Fruit fly (Drosophila melanogaster) whole organism, embryonic: ENCODE data around the gene AP-1-2beta.

ENCODE experiments used
- BEAF-32 ChIP-seq: fragments of 200-800 bp; sonication (Bioruptor generic); optimal IDR thresholded peaks from 3 replicates; lab custom pipeline; 2017; ENCODE audit warnings: missing biosample characterization, missing genetic modification characterization, mild to moderate bottlenecking, moderate library complexity, missing genetic modification reagents
- Blimp-1 ChIP-seq: fragments of 200-800 bp; sonication (Bioruptor generic); optimal IDR thresholded peaks from 3 replicates; lab custom pipeline; 2018; ENCODE audit warnings: missing biosample characterization, missing genetic modification characterization, mild to moderate bottlenecking, moderate library complexity, missing genetic modification reagents
- CG10462 ChIP-seq: fragments of 200-800 bp; sonication (Bioruptor generic); optimal IDR thresholded peaks from 2 replicates; lab custom pipeline; 2016; ENCODE audit warnings: missing biosample characterization, missing genetic modification characterization
- CG10543 ChIP-seq: fragments of 200-800 bp; sonication (Bioruptor generic); optimal IDR thresholded peaks from 3 replicates; lab custom pipeline; 2017; ENCODE audit warnings: missing biosample characterization, mild to moderate bottlenecking, missing genetic modification characterization, moderate library complexity
- CG12659 ChIP-seq: fragments of 200-800 bp; sonication (Bioruptor generic); optimal IDR thresholded peaks from 3 replicates; lab custom pipeline; 2017; ENCODE audit warnings: mild to moderate bottlenecking, missing biosample characterization, missing genetic modification reagents, missing genetic modification characterization
- CG12942 ChIP-seq: fragments of 200-800 bp; sonication (Bioruptor generic); optimal IDR thresholded peaks from 3 replicates; lab custom pipeline; 2016; ENCODE audit warnings: missing biosample characterization, missing genetic modification characterization
- CG13123 ChIP-seq: fragments of 200-800 bp; sonication (Bioruptor generic); optimal IDR thresholded peaks from 2 replicates; lab custom pipeline; 2016; ENCODE audit warnings: missing biosample characterization, missing genetic modification characterization
- CG15479 ChIP-seq: fragments of 200-800 bp; sonication (Bioruptor generic); optimal IDR thresholded peaks from 3 replicates; lab custom pipeline; 2019; ENCODE audit warnings: missing biosample characterization, mild to moderate bottlenecking, missing genetic modification characterization, moderate library complexity
- CG17802 ChIP-seq: fragments of 200-800 bp; sonication (Bioruptor generic); optimal IDR thresholded peaks from 2 replicates; lab custom pipeline; 2018; ENCODE audit warnings: missing biosample characterization, mild to moderate bottlenecking, missing genetic modification characterization, moderate library complexity
- CG18764 ChIP-seq: fragments of 200-800 bp; sonication (Bioruptor generic); optimal IDR thresholded peaks from 3 replicates; lab custom pipeline; 2016; ENCODE audit warnings: missing biosample characterization, missing genetic modification characterization
- CG30020 ChIP-seq: fragments of 200-800 bp; optimal IDR thresholded peaks from 2 replicates; lab custom pipeline; 2019; ENCODE audit warnings: missing biosample characterization, mild to moderate bottlenecking, missing genetic modification characterization, moderate library complexity
- CG30431 ChIP-seq: fragments of 200-800 bp; sonication (Bioruptor generic); optimal IDR thresholded peaks from 2 replicates; lab custom pipeline; 2017; ENCODE audit warnings: missing biosample characterization, missing genetic modification characterization
- CG4360 ChIP-seq: fragments of 200-800 bp; sonication (Bioruptor generic); IDR thresholded peaks from 2 replicates; pipeline ENCODE4 v1.3.6; 2022; ENCODE audit warnings: missing biosample characterization, missing genetic modification characterization
- CG6683 ChIP-seq: fragments of 200-800 bp; sonication (Bioruptor generic); optimal IDR thresholded peaks from 2 replicates; lab custom pipeline; 2017; ENCODE audit warnings: missing biosample characterization, mild to moderate bottlenecking, missing genetic modification characterization, missing genetic modification reagents
- CG7372 ChIP-seq: fragments of 200-800 bp; sonication (Bioruptor generic); IDR thresholded peaks from 2 replicates; pipeline ENCODE4 v1.3.6; 2022; ENCODE audit warnings: missing biosample characterization, missing genetic modification characterization
- CG7556 ChIP-seq: fragments of 200-800 bp; sonication (Bioruptor generic); optimal IDR thresholded peaks from 2 replicates; lab custom pipeline; 2017; ENCODE audit warnings: missing biosample characterization, mild to moderate bottlenecking, missing genetic modification characterization
- D19A ChIP-seq: fragments of 200-800 bp; optimal IDR thresholded peaks from 3 replicates; lab custom pipeline; 2019; ENCODE audit warnings: missing biosample characterization, mild to moderate bottlenecking, missing genetic modification characterization, moderate library complexity
- Dp ChIP-seq: fragments of 200-800 bp; sonication (Bioruptor generic); optimal IDR thresholded peaks from 2 replicates; lab custom pipeline; 2018; ENCODE audit warnings: missing biosample characterization, mild to moderate bottlenecking, missing genetic modification characterization, moderate library complexity
- Elba2 ChIP-seq: fragments of 200-800 bp; sonication (Bioruptor generic); optimal IDR thresholded peaks from 3 replicates; lab custom pipeline; 2016; ENCODE audit warnings: missing biosample characterization, missing genetic modification characterization
- Ets65A ChIP-seq: fragments of 200-800 bp; sonication (Bioruptor generic); peaks from one replicate; lab custom pipeline; 2016; ENCODE audit warnings: missing biosample characterization, missing genetic modification characterization
- Ets97D ChIP-seq: fragments of 200-800 bp; sonication (Bioruptor generic); optimal IDR thresholded peaks from 3 replicates; lab custom pipeline; 2016; ENCODE audit warnings: missing biosample characterization, missing genetic modification characterization
- HLH54F ChIP-seq: fragments of 200-800 bp; sonication (Bioruptor generic); optimal IDR thresholded peaks from 3 replicates; lab custom pipeline; 2016; ENCODE audit warnings: missing biosample characterization, missing genetic modification characterization
- PHDP ChIP-seq: fragments of 200-800 bp; sonication (Bioruptor generic); optimal IDR thresholded peaks from 3 replicates; lab custom pipeline; 2018; ENCODE audit warnings: missing biosample characterization, mild to moderate bottlenecking, missing genetic modification characterization, moderate library complexity
- Rfx ChIP-seq: fragments of 200-800 bp; sonication (Bioruptor generic); IDR thresholded peaks from 2 replicates; pipeline ENCODE4 v1.3.6; 2022; ENCODE audit warnings: missing biosample characterization, missing genetic modification characterization
- Spps ChIP-seq: fragments of 200-800 bp; sonication (Bioruptor generic); optimal IDR thresholded peaks from 2 replicates; lab custom pipeline; 2018; ENCODE audit warnings: missing biosample characterization, mild to moderate bottlenecking, missing genetic modification characterization
- Sry-δ ChIP-seq: fragments of 200-800 bp; sonication (Bioruptor generic); optimal IDR thresholded peaks from 2 replicates; lab custom pipeline; 2016; ENCODE audit warnings: missing biosample characterization, missing genetic modification characterization
- Usf ChIP-seq: fragments of 200-800 bp; sonication (Bioruptor generic); optimal IDR thresholded peaks from 2 replicates; lab custom pipeline; 2017; ENCODE audit warnings: missing genotype, missing biosample characterization, missing genetic modification characterization
- Vsx1 ChIP-seq: fragments of 200-800 bp; sonication (Bioruptor generic); optimal IDR thresholded peaks from 2 replicates; lab custom pipeline; 2017; ENCODE audit warnings: missing biosample characterization, mild to moderate bottlenecking, missing genetic modification characterization, missing genetic modification reagents
- Xrp1 ChIP-seq: fragments of 200-800 bp; sonication (Bioruptor generic); IDR thresholded peaks from 2 replicates; pipeline ENCODE4 v1.3.6; 2022; ENCODE audit warnings: missing biosample characterization, missing genetic modification characterization
- cg ChIP-seq: fragments of 200-800 bp; sonication (Bioruptor generic); optimal IDR thresholded peaks from 3 replicates; lab custom pipeline; 2019; ENCODE audit warnings: missing biosample characterization, mild to moderate bottlenecking, missing genetic modification characterization, moderate library complexity
- dimm ChIP-seq: fragments of 200-800 bp; sonication (Bioruptor generic); IDR thresholded peaks from 2 replicates; pipeline ENCODE4 v1.3.6; 2022; ENCODE audit warnings: missing biosample characterization, missing genetic modification characterization
- ewg ChIP-seq: fragments of 200-800 bp; sonication (Bioruptor generic); optimal IDR thresholded peaks from 3 replicates; lab custom pipeline; 2017; ENCODE audit warnings: mild to moderate bottlenecking, missing biosample characterization, missing genetic modification reagents, missing genetic modification characterization
- eyg ChIP-seq: fragments of 200-800 bp; sonication (Bioruptor generic); optimal IDR thresholded peaks from 3 replicates; lab custom pipeline; 2016; ENCODE audit warnings: missing biosample characterization, missing genetic modification characterization
- jigr1 ChIP-seq: fragments of 200-800 bp; sonication (Bioruptor generic); IDR thresholded peaks from 3 replicates; pipeline ENCODE4 v1.3.6; 2022; ENCODE audit warnings: missing biosample characterization, missing genetic modification characterization
- nmo ChIP-seq: fragments of 200-800 bp; sonication (Bioruptor generic); optimal IDR thresholded peaks from 2 replicates; lab custom pipeline; 2018; ENCODE audit warnings: missing biosample characterization, mild to moderate bottlenecking, missing genetic modification characterization, moderate library complexity
- sens ChIP-seq: fragments of 200-800 bp; sonication (Bioruptor generic); peaks from one replicate; lab custom pipeline; 2016; ENCODE audit warnings: missing biosample characterization, missing genetic modification characterization
- ssp ChIP-seq: fragments of 200-800 bp; sonication (Bioruptor generic); IDR thresholded peaks from 2 replicates; pipeline ENCODE4 v1.3.6; 2022; ENCODE audit warnings: missing biosample characterization, missing genetic modification characterization
- trem ChIP-seq: fragments of 200-800 bp; optimal IDR thresholded peaks from 3 replicates; lab custom pipeline; 2019; ENCODE audit warnings: missing biosample characterization, mild to moderate bottlenecking, missing genetic modification characterization, moderate library complexity
- twi ChIP-seq: fragments of 200-800 bp; optimal IDR thresholded peaks from 2 replicates; lab custom pipeline; 2019; ENCODE audit warnings: missing biosample characterization, mild to moderate bottlenecking, missing genetic modification characterization, moderate library complexity
- wdn ChIP-seq: fragments of 200-800 bp; sonication (Bioruptor generic); IDR thresholded peaks from 2 replicates; pipeline ENCODE4 v1.3.6; 2022; ENCODE audit warnings: missing biosample characterization, missing genetic modification characterization
- z ChIP-seq: fragments of 200-800 bp; sonication (Bioruptor generic); IDR thresholded peaks from 3 replicates; pipeline ENCODE4 v1.3.6; 2022; ENCODE audit warnings: missing biosample characterization, missing genetic modification characterization

Gene AP-1-2beta

dm6 chrX:19704083-19704482 is 26.7 kb upstream of the AP-1-2beta start, which contains the start of the genes CG14230 and CG14232 (continued):
- no peak for TF ChIP-seq CG12942 (GFP tag; lab: Kevin White, UChicago)
- no peak for TF ChIP-seq Blimp-1
- no peak for TF ChIP-seq Usf
- TF ChIP-seq HLH54F (GFP tag; lab: Kevin White, UChicago), result no peak
- peak; percentile 47 for TF ChIP-seq Elba2 (GFP tag; lab: Kevin White, UChicago)
- no peak for TF ChIP-seq CG10462 (GFP tag; lab: Kevin White, UChicago)
- peak; percentile 51 for TF ChIP-seq CG12659 (GFP tag; lab: Kevin White, UChicago)
- TF ChIP-seq twi (tag; lab: Kevin White, UChicago), result no peak
- TF ChIP-seq D19A (tag; lab: Kevin White, UChicago), result no peak
- TF ChIP-seq Dp (GFP tag; lab: Kevin White, UChicago), result peak; percentile 34
- TF ChIP-seq CG18764 (GFP tag; lab: Kevin White, UChicago), result peak; percentile 21
- no peak for TF ChIP-seq CG6683 (GFP tag; lab: Kevin White, UChicago)
- TF ChIP-seq CG30431 (GFP tag; lab: Kevin White, UChicago), result no peak
- TF ChIP-seq Rfx (GFP tag; lab: Robert Waterston, UW), result 0 out of 2 replicates have a peak, but pooled peaks have one; percentile 23
- TF ChIP-seq Vsx1 (GFP tag; lab: Kevin White, UChicago), result no peak
- peak; percentile 5 for TF ChIP-seq PHDP
- TF ChIP-seq ewg, result peak; percentile 26
- no peak for TF ChIP-seq dimm (GFP tag; lab: Robert Waterston, UW)
- no peak for TF ChIP-seq cg
- TF ChIP-seq Sry-δ (GFP tag; lab: Kevin White, UChicago), result peak; percentile 14
- no peak for TF ChIP-seq Spps (tag; lab: Kevin White, UChicago)
- TF ChIP-seq CG7372 (GFP tag; lab: Robert Waterston, UW), result no peak
- TF ChIP-seq Ets65A, result peak; percentile 90
- TF ChIP-seq CG13123 (GFP tag; lab: Kevin White, UChicago), result no peak
- TF ChIP-seq sens, result peak; percentile 66
- no peak for TF ChIP-seq Xrp1
- no peak for TF ChIP-seq CG15479 (GFP tag; lab: Kevin White, UChicago)
- TF ChIP-seq CG7556 (GFP tag; lab: Kevin White, UChicago), result no peak
- peak; percentile 47 for TF ChIP-seq trem
- no peak for TF ChIP-seq wdn (GFP tag; lab: Robert Waterston, UW)
- TF ChIP-seq eyg (GFP tag; lab: Kevin White, UChicago), result no peak
- no peak for TF ChIP-seq z (GFP tag; lab: Robert Waterston, UW)
- no peak for TF ChIP-seq CG4360 (GFP tag; lab: Robert Waterston, UW)
- no peak for TF ChIP-seq CG10543 (GFP tag; lab: Kevin White, UChicago)
- peak; percentile 42 for TF ChIP-seq BEAF-32 (GFP tag; lab: Kevin White, UChicago)
- peak; percentile 55 for TF ChIP-seq Ets97D (GFP tag; lab: Kevin White, UChicago)

- 0 out of 2 replicates have a peak, but pooled peaks have one; percentile 25 for TF ChIP-seq ssp (GFP tag; lab: Robert Waterston, UW)
- peak; percentile 52 for TF ChIP-seq CG17802 (tag; lab: Kevin White, UChicago)
- peak; percentile 83 for TF ChIP-seq CG4360 (GFP tag; lab: Robert Waterston, UW)
- peak; percentile 28 for TF ChIP-seq CG30020
- TF ChIP-seq jigr1, result no peak
- no peak for TF ChIP-seq nmo
These were observed 18.9 kb upstream of the AP-1-2beta start for dm6 chrX:19711936-19712335.
